Worm (Caenorhabditis elegans) whole organism, midembryonic: ENCODE results near the gene sod-4.

ENCODE experiments used
- cog-1 ChIP-seq: sonication (generic microtip); optimal IDR thresholded peaks from 2 replicates; lab custom pipeline; 2016; ENCODE audit warnings: missing genetic modification characterization, missing compliant biosample characterization
- flt-1 ChIP-seq: fragments of 200-800 bp; sonication (Bioruptor generic); IDR thresholded peaks from 2 replicates; pipeline ENCODE4 v1.3.6; 2022; ENCODE audit warnings: missing genetic modification characterization, missing compliant biosample characterization
- med-1 ChIP-seq: sonication (generic microtip); optimal IDR thresholded peaks from 2 replicates; lab custom pipeline; 2017; ENCODE audit warnings: missing genetic modification characterization, mild to moderate bottlenecking, missing compliant biosample characterization, antibody characterized with exemption, missing genetic modification reagents; ENCODE audit not compliant: insufficient read depth
- ref-1 ChIP-seq: fragments of 200-800 bp; sonication (Bioruptor generic); conservative IDR thresholded peaks from 2 replicates; pipeline ENCODE4 v1.3.6; 2022; ENCODE audit warnings: missing genetic modification reagents, missing genetic modification characterization, missing compliant biosample characterization
- tab-1 ChIP-seq: fragments of 200-800 bp; sonication (Bioruptor generic); IDR thresholded peaks from 2 replicates; pipeline ENCODE4 v1.3.6; 2022; ENCODE audit warnings: missing genetic modification characterization, missing compliant biosample characterization
- ztf-23 ChIP-seq: fragments of 200-800 bp; sonication (Bioruptor generic); IDR thresholded peaks from 2 replicates; pipeline ENCODE4 v1.3.6; 2022; ENCODE audit warnings: missing genetic modification reagents, missing genetic modification characterization, missing compliant biosample characterization

ce11 chrIII:9474501-9474900 is 25.7 kb downstream of the sod-4 start:
- TF ChIP-seq flt-1 (GFP tag; lab: Robert Waterston, UW) (no peak), ztf-23 (GFP tag; lab: Robert Waterston, UW) (no peak), med-1 (GFP tag; lab: Kevin White, UChicago) (no peak), cog-1 (tag; lab: Kevin White, UChicago) (no peak), tab-1 (no peak), ref-1 (GFP tag; lab: Robert Waterston, UW) (no peak)
